Worm (Caenorhabditis elegans) whole organism, late embryonic: ENCODE results near the gene srlf-19.

Experiments
- K02D7.2 ChIP-seq: sonication (generic microtip); optimal IDR thresholded peaks from 2 replicates; lab custom pipeline; 2017; ENCODE audit warnings: mild to moderate bottlenecking, missing genetic modification characterization, missing compliant biosample characterization
- K09A11.1 ChIP-seq: sonication (generic microtip); optimal IDR thresholded peaks from 2 replicates; lab custom pipeline; 2017; ENCODE audit warnings: antibody characterized with exemption, mild to moderate bottlenecking, missing genetic modification characterization, missing compliant biosample characterization; ENCODE audit not compliant: insufficient read depth
- T23F11.4 ChIP-seq: fragments of 200-800 bp; sonication (Bioruptor generic); optimal IDR thresholded peaks from 2 replicates; lab custom pipeline; 2018; ENCODE audit warnings: mild to moderate bottlenecking, missing genetic modification characterization, missing compliant biosample characterization
- ceh-14 ChIP-seq: sonication (generic microtip); optimal IDR thresholded peaks from 2 replicates; lab custom pipeline; 2016; ENCODE audit warnings: missing genotype, missing genetic modification characterization, missing compliant biosample characterization
- ceh-18 ChIP-seq: sonication (generic microtip); optimal IDR thresholded peaks from 2 replicates; lab custom pipeline; 2016; ENCODE audit warnings: missing genetic modification characterization, missing compliant biosample characterization
- ceh-19 ChIP-seq: fragments of 200-800 bp; sonication (Bioruptor generic); optimal IDR thresholded peaks from 2 replicates; lab custom pipeline; 2018; ENCODE audit warnings: mild to moderate bottlenecking, missing genetic modification characterization, missing compliant biosample characterization
- ceh-2 ChIP-seq: sonication (generic microtip); optimal IDR thresholded peaks from 2 replicates; lab custom pipeline; 2016; ENCODE audit warnings: missing genotype, missing genetic modification characterization, missing compliant biosample characterization
- ceh-30 ChIP-seq: fragments of 150-350 bp; optimal IDR thresholded peaks from 2 replicates; lab custom pipeline; 2014; ENCODE audit warnings: missing biosample characterization, missing genetic modification characterization
- ceh-31 ChIP-seq: sonication (generic microtip); optimal IDR thresholded peaks from 2 replicates; lab custom pipeline; 2016; ENCODE audit warnings: missing genetic modification characterization, missing compliant biosample characterization
- ceh-45 ChIP-seq: fragments of 200-800 bp; sonication (Bioruptor generic); IDR thresholded peaks from 2 replicates; pipeline ENCODE4 v1.3.6; 2022; ENCODE audit warnings: missing genetic modification reagents, missing genetic modification characterization, missing compliant biosample characterization
- ceh-6 ChIP-seq: fragments of 200-800 bp; sonication (Bioruptor generic); optimal IDR thresholded peaks from 2 replicates; lab custom pipeline; 2018; ENCODE audit warnings: mild to moderate bottlenecking, missing genetic modification characterization, missing compliant biosample characterization
- ceh-9 ChIP-seq: sonication (generic microtip); optimal IDR thresholded peaks from 2 replicates; lab custom pipeline; 2016; ENCODE audit warnings: mild to moderate bottlenecking, missing genetic modification characterization, inconsistent platforms, missing compliant biosample characterization
- dve-1 ChIP-seq: sonication (generic microtip); optimal IDR thresholded peaks from 2 replicates; lab custom pipeline; 2017; ENCODE audit warnings: antibody characterized with exemption, mild to moderate bottlenecking, missing genetic modification characterization, missing compliant biosample characterization
- elt-2 ChIP-seq: sonication (generic microtip); optimal IDR thresholded peaks from 2 replicates; lab custom pipeline; 2016; ENCODE audit warnings: missing genetic modification reagents, missing genetic modification characterization, missing compliant biosample characterization
- elt-4 ChIP-seq: sonication (generic microtip); optimal IDR thresholded peaks from 2 replicates; lab custom pipeline; 2016; ENCODE audit warnings: missing genetic modification characterization, missing compliant biosample characterization
- ets-4 ChIP-seq: sonication (generic microtip); optimal IDR thresholded peaks from 2 replicates; lab custom pipeline; 2016; ENCODE audit warnings: missing genetic modification characterization, missing compliant biosample characterization
- fax-1 ChIP-seq: sonication (generic microtip); optimal IDR thresholded peaks from 2 replicates; lab custom pipeline; 2016; ENCODE audit warnings: missing genotype, missing genetic modification characterization, missing compliant biosample characterization
- gmeb-2 ChIP-seq: sonication (generic microtip); optimal IDR thresholded peaks from 2 replicates; lab custom pipeline; 2016; ENCODE audit warnings: missing genetic modification characterization, inconsistent platforms, missing compliant biosample characterization
- hlh-13 ChIP-seq: fragments of 200-800 bp; sonication (Bioruptor generic); optimal IDR thresholded peaks from 2 replicates; lab custom pipeline; 2018; ENCODE audit warnings: mild to moderate bottlenecking, missing genetic modification characterization, missing compliant biosample characterization
- hlh-30 ChIP-seq: sonication (generic microtip); optimal IDR thresholded peaks from 2 replicates; lab custom pipeline; 2017; ENCODE audit warnings: antibody characterized with exemption, missing genetic modification characterization, missing compliant biosample characterization; ENCODE audit not compliant: insufficient read depth
- lim-6 ChIP-seq: sonication (generic microtip); optimal IDR thresholded peaks from 2 replicates; lab custom pipeline; 2016; ENCODE audit warnings: missing genetic modification characterization, missing compliant biosample characterization
- lin-11 ChIP-seq: fragments of 200-800 bp; sonication (Bioruptor generic); optimal IDR thresholded peaks from 2 replicates; lab custom pipeline; 2018; ENCODE audit warnings: mild to moderate bottlenecking, missing genetic modification characterization, missing compliant biosample characterization
- mec-3 ChIP-seq: sonication (generic microtip); optimal IDR thresholded peaks from 2 replicates; lab custom pipeline; 2016; ENCODE audit warnings: borderline replicate concordance, missing genetic modification characterization, missing compliant biosample characterization
- nhr-232 ChIP-seq: sonication (generic microtip); optimal IDR thresholded peaks from 2 replicates; lab custom pipeline; 2016; ENCODE audit warnings: missing genetic modification characterization, missing compliant biosample characterization
- npax-4 ChIP-seq: sonication (generic microtip); optimal IDR thresholded peaks from 2 replicates; lab custom pipeline; 2016; ENCODE audit warnings: missing genetic modification characterization, missing compliant biosample characterization
- pag-3 ChIP-seq: sonication (generic microtip); optimal IDR thresholded peaks from 2 replicates; lab custom pipeline; 2016; ENCODE audit warnings: missing compliant biosample characterization, missing genetic modification characterization, borderline replicate concordance
- pat-9 ChIP-seq: fragments of 200-800 bp; sonication (Bioruptor generic); optimal IDR thresholded peaks from 2 replicates; lab custom pipeline; 2018; ENCODE audit warnings: mild to moderate bottlenecking, missing genetic modification characterization, moderate library complexity, missing compliant biosample characterization
- pha-2 ChIP-seq: sonication (generic microtip); optimal IDR thresholded peaks from 2 replicates; lab custom pipeline; 2017; ENCODE audit warnings: mild to moderate bottlenecking, missing genetic modification characterization, missing compliant biosample characterization
- pha-4 ChIP-seq: fragments of 150-350 bp; optimal IDR thresholded peaks from 2 replicates; lab custom pipeline; 2018; ENCODE audit warnings: missing biosample characterization, missing genetic modification reagents, missing genetic modification characterization
- pqm-1 ChIP-seq: sonication (generic microtip); optimal IDR thresholded peaks from 2 replicates; lab custom pipeline; 2016; ENCODE audit warnings: missing genetic modification characterization, missing compliant biosample characterization
- sox-2 ChIP-seq: fragments of 200-800 bp; sonication (Bioruptor generic); IDR thresholded peaks from 2 replicates; pipeline ENCODE4 v1.3.6; 2022; ENCODE audit warnings: missing genetic modification reagents, missing genetic modification characterization, missing compliant biosample characterization
- sox-4 ChIP-seq: sonication (generic microtip); optimal IDR thresholded peaks from 2 replicates; lab custom pipeline; 2017; ENCODE audit warnings: mild to moderate bottlenecking, missing genetic modification characterization, inconsistent platforms, missing compliant biosample characterization
- tbx-7 ChIP-seq: sonication (generic microtip); optimal IDR thresholded peaks from 2 replicates; lab custom pipeline; 2016; ENCODE audit warnings: missing genotype, missing genetic modification characterization, missing compliant biosample characterization
- ttx-3 ChIP-seq: sonication (generic microtip); optimal IDR thresholded peaks from 2 replicates; lab custom pipeline; 2016; ENCODE audit warnings: missing genetic modification reagents, missing genetic modification characterization, missing compliant biosample characterization
- unc-3 ChIP-seq, 2 experiments: fragments of 200-800 bp in 1 of 2; sonication (Bioruptor generic) in 1 of 2; sonication (generic microtip) in 1 of 2; conservative IDR thresholded peaks in 1 of 2; optimal IDR thresholded peaks in 1 of 2; 2 replicates each; pipeline versions ENCODE4 v1.3.6 to Lab custom; 2016 to 2022; ENCODE audit warnings: missing compliant biosample characterization in 2 of 2, missing genetic modification characterization in 2 of 2, missing genetic modification reagents in 1 of 2
- unc-55 ChIP-seq: sonication (generic microtip); optimal IDR thresholded peaks from 2 replicates; lab custom pipeline; 2017; ENCODE audit warnings: missing biosample characterization, missing genetic modification reagents, missing genetic modification characterization
- unc-86 ChIP-seq: sonication (generic microtip); optimal IDR thresholded peaks from 2 replicates; lab custom pipeline; 2016; ENCODE audit warnings: missing genetic modification characterization, missing compliant biosample characterization
- ztf-16 ChIP-seq: sonication (generic microtip); optimal IDR thresholded peaks from 2 replicates; lab custom pipeline; 2017; ENCODE audit warnings: missing genetic modification characterization, missing compliant biosample characterization

Gene srlf-19

ce11 chrV:505191-505590, at the start of gene srlf-19:
srlf-19 (plus strand) TSS chrV:505491.
- no peak for TF ChIP-seq ceh-19
- TF ChIP-seq ceh-14 (tag; lab: Kevin White, UChicago), result no peak
- no peak for TF ChIP-seq sox-2 (GFP tag; lab: Robert Waterston, UW)
- no peak for TF ChIP-seq K02D7.2
- TF ChIP-seq K09A11.1, result no peak
- TF ChIP-seq tbx-7, result no peak
- no peak for TF ChIP-seq elt-4 (tag; lab: Kevin White, UChicago)
- no peak for TF ChIP-seq mec-3
- TF ChIP-seq ceh-45 (GFP tag; lab: Robert Waterston, UW), result no peak
- no peak for TF ChIP-seq dve-1
- no peak for TF ChIP-seq pag-3 (tag; lab: Kevin White, UChicago)
- TF ChIP-seq ceh-6 (GFP tag; lab: Kevin White, UChicago), result no peak
- TF ChIP-seq pat-9 (tag; lab: Kevin White, UChicago), result no peak
- TF ChIP-seq nhr-232, result no peak
- TF ChIP-seq ceh-2 (tag; lab: Kevin White, UChicago), result no peak
- no peak for TF ChIP-seq unc-55
- TF ChIP-seq pha-4 (tag; lab: Kevin White, UChicago), result no peak
- TF ChIP-seq ztf-16 (tag; lab: Kevin White, UChicago), result no peak
- no peak for TF ChIP-seq pha-2 (tag; lab: Kevin White, UChicago)

ce11 chrV:457839-458238, 47.5 kb upstream of the srlf-19 start:
- TF ChIP-seq pqm-1 (tag; lab: Kevin White, UChicago), result no peak
- no peak for TF ChIP-seq gmeb-2 (tag; lab: Kevin White, UChicago)
- TF ChIP-seq sox-2 (GFP tag; lab: Robert Waterston, UW), result no peak
- TF ChIP-seq hlh-13 (GFP tag; lab: Kevin White, UChicago), result no peak
- TF ChIP-seq unc-3 (GFP tag; conservative IDR thresholded peaks at IDR 0.05; lab: Robert Waterston, UW), result no peak
- TF ChIP-seq unc-3 (tag; optimal IDR thresholded peaks at IDR 0.05; lab: Kevin White, UChicago), result no peak
- TF ChIP-seq elt-4 (tag; lab: Kevin White, UChicago), result no peak
- TF ChIP-seq K09A11.1, result no peak
- no peak for TF ChIP-seq ceh-6 (GFP tag; lab: Kevin White, UChicago)
- TF ChIP-seq mec-3, result no peak
- no peak for TF ChIP-seq ceh-18 (tag; lab: Kevin White, UChicago)

- TF ChIP-seq fax-1 (tag; lab: Kevin White, UChicago), result no peak
- TF ChIP-seq tbx-7, result no peak
- peak; percentile 26 for TF ChIP-seq elt-2 (tag; lab: Kevin White, UChicago)
These were observed 45.8 kb upstream of the srlf-19 start, which contains the start of gene nhr-203 for ce11 chrV:459464-459863. nhr-203 (plus strand) TSS chrV:459795.

- TF ChIP-seq sox-4, result no peak
- no peak for TF ChIP-seq unc-86 (tag; lab: Kevin White, UChicago)
- no peak for TF ChIP-seq ceh-31 (tag; lab: Kevin White, UChicago)
- TF ChIP-seq ceh-6 (GFP tag; lab: Kevin White, UChicago), result no peak
- no peak for TF ChIP-seq pat-9 (tag; lab: Kevin White, UChicago)
- no peak for TF ChIP-seq lin-11
- no peak for TF ChIP-seq npax-4
- no peak for TF ChIP-seq hlh-30 (tag; lab: Kevin White, UChicago)
- no peak for TF ChIP-seq ets-4
- no peak for TF ChIP-seq ceh-9 (tag; lab: Kevin White, UChicago)
- no peak for TF ChIP-seq hlh-13 (GFP tag; lab: Kevin White, UChicago)
- no peak for TF ChIP-seq lim-6
- TF ChIP-seq T23F11.4 (GFP tag; lab: Kevin White, UChicago), result no peak
- no peak for TF ChIP-seq ceh-30
- no peak for TF ChIP-seq elt-2 (tag; lab: Kevin White, UChicago)
- TF ChIP-seq ttx-3 (tag; lab: Kevin White, UChicago), result no peak
These were observed 43.0 kb upstream of the srlf-19 start, which contains the start of gene nhr-202 for ce11 chrV:462263-462662. nhr-202 (plus strand) TSS chrV:462588.
